Worm (Caenorhabditis elegans) whole organism, late embryonic: ENCODE data around the gene srh-47.

ENCODE experiments used
- C08G9.2 ChIP-seq: sonication (generic microtip); optimal IDR thresholded peaks from 2 replicates; lab custom pipeline; 2016; ENCODE audit warnings: mild to moderate bottlenecking, missing genetic modification characterization, moderate library complexity, missing compliant biosample characterization
- F13H6.1 ChIP-seq: sonication (generic microtip); optimal IDR thresholded peaks from 2 replicates; lab custom pipeline; 2016; ENCODE audit warnings: missing genetic modification characterization, missing compliant biosample characterization
- K02D7.2 ChIP-seq: sonication (generic microtip); optimal IDR thresholded peaks from 2 replicates; lab custom pipeline; 2017; ENCODE audit warnings: mild to moderate bottlenecking, missing genetic modification characterization, missing compliant biosample characterization
- K09A11.1 ChIP-seq: sonication (generic microtip); optimal IDR thresholded peaks from 2 replicates; lab custom pipeline; 2017; ENCODE audit warnings: antibody characterized with exemption, mild to moderate bottlenecking, missing genetic modification characterization, missing compliant biosample characterization; ENCODE audit not compliant: insufficient read depth
- Y22D7AL.16 ChIP-seq: sonication (generic microtip); optimal IDR thresholded peaks from 2 replicates; lab custom pipeline; 2016; ENCODE audit warnings: missing genetic modification characterization, missing compliant biosample characterization
- ahr-1 ChIP-seq: sonication (generic microtip); optimal IDR thresholded peaks from 2 replicates; lab custom pipeline; 2016; ENCODE audit warnings: missing genetic modification characterization, missing compliant biosample characterization
- ama-1 ChIP-seq: fragments of 150-350 bp; optimal IDR thresholded peaks from 2 replicates; lab custom pipeline; 2014
- ceh-18 ChIP-seq: sonication (generic microtip); optimal IDR thresholded peaks from 2 replicates; lab custom pipeline; 2016; ENCODE audit warnings: missing genetic modification characterization, missing compliant biosample characterization
- ceh-19 ChIP-seq: fragments of 200-800 bp; sonication (Bioruptor generic); optimal IDR thresholded peaks from 2 replicates; lab custom pipeline; 2018; ENCODE audit warnings: mild to moderate bottlenecking, missing genetic modification characterization, missing compliant biosample characterization
- ceh-31 ChIP-seq: sonication (generic microtip); optimal IDR thresholded peaks from 2 replicates; lab custom pipeline; 2016; ENCODE audit warnings: missing genetic modification characterization, missing compliant biosample characterization
- ceh-34 ChIP-seq: sonication (generic microtip); optimal IDR thresholded peaks from 2 replicates; lab custom pipeline; 2016; ENCODE audit warnings: mild to moderate bottlenecking, missing genetic modification characterization, missing compliant biosample characterization
- ceh-48 ChIP-seq: sonication (generic microtip); optimal IDR thresholded peaks from 2 replicates; lab custom pipeline; 2016; ENCODE audit warnings: missing genetic modification characterization, inconsistent platforms, missing compliant biosample characterization
- ceh-9 ChIP-seq: sonication (generic microtip); optimal IDR thresholded peaks from 2 replicates; lab custom pipeline; 2016; ENCODE audit warnings: mild to moderate bottlenecking, missing genetic modification characterization, inconsistent platforms, missing compliant biosample characterization
- che-1 ChIP-seq: sonication (generic microtip); optimal IDR thresholded peaks from 2 replicates; lab custom pipeline; 2016; ENCODE audit warnings: mild to moderate bottlenecking, missing genetic modification characterization, missing compliant biosample characterization
- ets-4 ChIP-seq: sonication (generic microtip); optimal IDR thresholded peaks from 2 replicates; lab custom pipeline; 2016; ENCODE audit warnings: missing genetic modification characterization, missing compliant biosample characterization
- fax-1 ChIP-seq: sonication (generic microtip); optimal IDR thresholded peaks from 2 replicates; lab custom pipeline; 2016; ENCODE audit warnings: missing genotype, missing genetic modification characterization, missing compliant biosample characterization
- fkh-10 ChIP-seq: fragments of 150-350 bp; optimal IDR thresholded peaks from 2 replicates; lab custom pipeline; 2014; ENCODE audit warnings: missing biosample characterization, missing genetic modification reagents, missing genetic modification characterization
- fkh-6 ChIP-seq: sonication (generic microtip); optimal IDR thresholded peaks from 2 replicates; lab custom pipeline; 2016; ENCODE audit warnings: missing genetic modification characterization, missing compliant biosample characterization
- hlh-13 ChIP-seq: fragments of 200-800 bp; sonication (Bioruptor generic); optimal IDR thresholded peaks from 2 replicates; lab custom pipeline; 2018; ENCODE audit warnings: mild to moderate bottlenecking, missing genetic modification characterization, missing compliant biosample characterization
- hlh-6 ChIP-seq: sonication (generic microtip); optimal IDR thresholded peaks from 2 replicates; lab custom pipeline; 2016; ENCODE audit warnings: missing genotype, missing genetic modification characterization, missing compliant biosample characterization
- lin-11 ChIP-seq: fragments of 200-800 bp; sonication (Bioruptor generic); optimal IDR thresholded peaks from 2 replicates; lab custom pipeline; 2018; ENCODE audit warnings: mild to moderate bottlenecking, missing genetic modification characterization, missing compliant biosample characterization
- madf-2 ChIP-seq: sonication (generic microtip); optimal IDR thresholded peaks from 2 replicates; lab custom pipeline; 2017; ENCODE audit warnings: missing genetic modification characterization, missing compliant biosample characterization
- nfya-1 ChIP-seq: sonication (generic microtip); optimal IDR thresholded peaks from 2 replicates; lab custom pipeline; 2017; ENCODE audit warnings: missing genetic modification characterization, mild to moderate bottlenecking, missing compliant biosample characterization, antibody characterized with exemption, moderate library complexity
- npax-4 ChIP-seq: sonication (generic microtip); optimal IDR thresholded peaks from 2 replicates; lab custom pipeline; 2016; ENCODE audit warnings: missing genetic modification characterization, missing compliant biosample characterization
- odd-2 ChIP-seq: sonication (generic microtip); optimal IDR thresholded peaks from 2 replicates; lab custom pipeline; 2017; ENCODE audit warnings: antibody characterized with exemption, mild to moderate bottlenecking, missing genetic modification characterization, missing compliant biosample characterization
- pag-3 ChIP-seq: sonication (generic microtip); optimal IDR thresholded peaks from 2 replicates; lab custom pipeline; 2016; ENCODE audit warnings: missing compliant biosample characterization, missing genetic modification characterization, borderline replicate concordance
- pat-9 ChIP-seq: fragments of 200-800 bp; sonication (Bioruptor generic); optimal IDR thresholded peaks from 2 replicates; lab custom pipeline; 2018; ENCODE audit warnings: mild to moderate bottlenecking, missing genetic modification characterization, moderate library complexity, missing compliant biosample characterization
- pha-2 ChIP-seq: sonication (generic microtip); optimal IDR thresholded peaks from 2 replicates; lab custom pipeline; 2017; ENCODE audit warnings: mild to moderate bottlenecking, missing genetic modification characterization, missing compliant biosample characterization
- pros-1 ChIP-seq: fragments of 150-350 bp; optimal IDR thresholded peaks from 2 replicates; lab custom pipeline; 2014; ENCODE audit warnings: missing biosample characterization, missing genetic modification reagents, missing genetic modification characterization
- ref-2 ChIP-seq: sonication (generic microtip); optimal IDR thresholded peaks from 2 replicates; lab custom pipeline; 2016; ENCODE audit warnings: missing genetic modification characterization, missing compliant biosample characterization
- sdc-2 ChIP-seq: sonication (generic microtip); optimal IDR thresholded peaks from 2 replicates; lab custom pipeline; 2016; ENCODE audit warnings: missing genotype, missing genetic modification characterization, missing compliant biosample characterization
- sox-2 ChIP-seq: fragments of 200-800 bp; sonication (Bioruptor generic); IDR thresholded peaks from 2 replicates; pipeline ENCODE4 v1.3.6; 2022; ENCODE audit warnings: missing genetic modification reagents, missing genetic modification characterization, missing compliant biosample characterization
- syd-9 ChIP-seq: sonication (generic microtip); optimal IDR thresholded peaks from 2 replicates; lab custom pipeline; 2016; ENCODE audit warnings: mild to moderate bottlenecking, missing genetic modification characterization, moderate library complexity, missing compliant biosample characterization
- tbx-2 ChIP-seq: sonication (generic microtip); optimal IDR thresholded peaks from 2 replicates; lab custom pipeline; 2016; ENCODE audit warnings: missing genetic modification characterization, missing compliant biosample characterization
- tbx-7 ChIP-seq: sonication (generic microtip); optimal IDR thresholded peaks from 2 replicates; lab custom pipeline; 2016; ENCODE audit warnings: missing genotype, missing genetic modification characterization, missing compliant biosample characterization
- ttx-3 ChIP-seq: sonication (generic microtip); optimal IDR thresholded peaks from 2 replicates; lab custom pipeline; 2016; ENCODE audit warnings: missing genetic modification reagents, missing genetic modification characterization, missing compliant biosample characterization
- unc-3 ChIP-seq, 2 experiments: fragments of 200-800 bp in 1 of 2; sonication (Bioruptor generic) in 1 of 2; sonication (generic microtip) in 1 of 2; conservative IDR thresholded peaks in 1 of 2; optimal IDR thresholded peaks in 1 of 2; 2 replicates each; pipeline versions ENCODE4 v1.3.6 to Lab custom; 2016 to 2022; ENCODE audit warnings: missing compliant biosample characterization in 2 of 2, missing genetic modification characterization in 2 of 2, missing genetic modification reagents in 1 of 2
- unc-42 ChIP-seq: sonication (generic microtip); optimal IDR thresholded peaks from 2 replicates; lab custom pipeline; 2016; ENCODE audit warnings: missing genotype, missing genetic modification characterization, missing compliant biosample characterization
- unc-55 ChIP-seq: sonication (generic microtip); optimal IDR thresholded peaks from 2 replicates; lab custom pipeline; 2017; ENCODE audit warnings: missing biosample characterization, missing genetic modification reagents, missing genetic modification characterization
- ztf-16 ChIP-seq: sonication (generic microtip); optimal IDR thresholded peaks from 2 replicates; lab custom pipeline; 2017; ENCODE audit warnings: missing genetic modification characterization, missing compliant biosample characterization

Gene srh-47

ce11 chrV:11326914-11327367, 26.5 kb upstream of the srh-47 start, which contains the start of gene tmed-10:
Gene tmed-10, minus strand, starts transcription at chrV:11326964.
- no peak for TF ChIP-seq hlh-13 (GFP tag; lab: Kevin White, UChicago)
- no peak for TF ChIP-seq sdc-2 (tag; lab: Kevin White, UChicago)
- peak; percentile 54 for TF ChIP-seq nfya-1 (tag; lab: Kevin White, UChicago)
- TF ChIP-seq ceh-34 = no peak
- TF ChIP-seq madf-2 (tag; lab: Kevin White, UChicago) = no peak
- no peak for TF ChIP-seq syd-9 (tag; lab: Kevin White, UChicago)
- no peak for TF ChIP-seq odd-2 (tag; lab: Kevin White, UChicago)
- no peak for TF ChIP-seq ceh-19 (GFP tag; lab: Kevin White, UChicago)
- TF ChIP-seq pha-2 (tag; lab: Kevin White, UChicago) = no peak
- no peak for TF ChIP-seq pros-1 (tag; lab: Kevin White, UChicago)
- TF ChIP-seq ceh-18 = peak; percentile 1
- no peak for TF ChIP-seq ceh-9
- no peak for TF ChIP-seq pag-3 (tag; lab: Kevin White, UChicago)
- no peak for TF ChIP-seq ttx-3 (tag; lab: Kevin White, UChicago)
- TF ChIP-seq ceh-31 (tag; lab: Kevin White, UChicago) = peak; percentile 42
- TF ChIP-seq tbx-7 = no peak
- TF ChIP-seq K09A11.1 = no peak
- peak; percentile 31 for TF ChIP-seq unc-55 (GFP tag; lab: Kevin White, UChicago)
- no peak for TF ChIP-seq unc-3 (GFP tag; conservative IDR thresholded peaks at IDR 0.05; lab: Robert Waterston, UW)
- TF ChIP-seq unc-3 (tag; optimal IDR thresholded peaks at IDR 0.05; lab: Kevin White, UChicago) = no peak
- TF ChIP-seq pat-9 (tag; lab: Kevin White, UChicago) = no peak
- peak; percentile 48 for TF ChIP-seq unc-42 (tag; lab: Kevin White, UChicago)
- no peak for TF ChIP-seq che-1 (tag; lab: Kevin White, UChicago)

DNA sequence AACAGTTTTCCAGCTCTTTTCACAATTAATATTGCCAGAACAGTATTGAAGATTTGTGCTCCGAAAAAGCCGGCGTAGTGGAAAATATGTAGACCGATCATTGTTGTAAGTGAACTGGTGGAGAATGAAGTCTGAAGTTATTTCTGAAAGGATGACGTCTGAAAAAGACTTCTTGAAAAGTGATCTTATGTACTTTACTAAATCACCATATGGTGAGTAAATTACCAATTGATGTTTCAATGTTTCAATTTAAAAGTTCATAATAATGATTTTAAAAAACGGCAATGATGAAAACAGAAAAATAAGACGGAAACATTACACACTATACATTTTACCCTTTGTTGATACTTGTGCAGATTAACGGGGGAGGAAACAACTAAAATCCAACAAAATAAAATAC, 23.3 kb upstream of the srh-47 start, which contains the start of gene str-141:
str-141 (minus strand) TSS at position 101 of the 400 bp plus-strand sequence.
- TF ChIP-seq fkh-10 (GFP tag; lab: Kevin White, UChicago) (no peak), nfya-1 (tag; lab: Kevin White, UChicago) (no peak), che-1 (tag; lab: Kevin White, UChicago) (no peak), ahr-1 (tag; lab: Kevin White, UChicago) (no peak), sdc-2 (tag; lab: Kevin White, UChicago) (no peak), K09A11.1 (no peak)
- TF ChIP-seq, all 69 proteins: peak for 0

- TF ChIP-seq syd-9 (tag; lab: Kevin White, UChicago) = no peak
- no peak for TF ChIP-seq fax-1 (tag; lab: Kevin White, UChicago)
- no peak for TF ChIP-seq ceh-48
Measured at ce11 chrV:11321719-11322118, 21.3 kb upstream of the srh-47 start, which contains the start of gene F47G9.4. Gene F47G9.4, minus strand, starts transcription at chrV:11321816.

- TF ChIP-seq lin-11 (tag; lab: Kevin White, UChicago) (no peak), ets-4 (tag; lab: Kevin White, UChicago) (no peak), ztf-16 (no peak)
Measured at ce11 chrV:11320860-11321259, 20.4 kb upstream of the srh-47 start.

- TF ChIP-seq ama-1 (lab: Kevin White, UChicago) (no peak), sox-2 (GFP tag; lab: Robert Waterston, UW) (no peak), unc-42 (tag; lab: Kevin White, UChicago) (no peak), K02D7.2 (tag; lab: Kevin White, UChicago) (no peak), hlh-6 (tag; lab: Kevin White, UChicago) (no peak), ref-2 (tag; lab: Kevin White, UChicago) (no peak), Y22D7AL.16 (no peak), tbx-2 (tag; lab: Kevin White, UChicago) (no peak), fkh-6 (tag; lab: Kevin White, UChicago) (no peak), odd-2 (tag; lab: Kevin White, UChicago) (no peak), C08G9.2 (no peak), madf-2 (tag; lab: Kevin White, UChicago) (no peak), ceh-19 (GFP tag; lab: Kevin White, UChicago) (no peak), F13H6.1 (tag; lab: Kevin White, UChicago) (no peak), npax-4 (tag; lab: Kevin White, UChicago) (no peak)
Measured at ce11 chrV:11316801-11317200, 16.4 kb upstream of the srh-47 start, which contains the start of gene cutl-18. Gene cutl-18, minus strand, starts transcription at chrV:11316901.
